Worm (Caenorhabditis elegans) whole organism, young adult: ENCODE results near the gene pbo-6.

Experiments used
- B0035.1 ChIP-seq: sonication (generic microtip); optimal IDR thresholded peaks from 2 replicates; lab custom pipeline; 2016; ENCODE audit warnings: missing genetic modification characterization, mild to moderate bottlenecking, missing compliant biosample characterization, missing genotype, missing genetic modification reagents
- F57A8.1 ChIP-seq: fragments of 200-800 bp; sonication (Bioruptor generic); optimal IDR thresholded peaks from 2 replicates; lab custom pipeline; 2018; ENCODE audit warnings: mild to moderate bottlenecking, missing genetic modification characterization, moderate library complexity, missing compliant biosample characterization
- F57C9.4 ChIP-seq: sonication (generic microtip); optimal IDR thresholded peaks from 2 replicates; lab custom pipeline; 2017; ENCODE audit warnings: mild to moderate bottlenecking, missing genetic modification characterization, missing compliant biosample characterization
- K12H6.12 ChIP-seq: fragments of 200-800 bp; sonication (Bioruptor generic); optimal IDR thresholded peaks from 2 replicates; lab custom pipeline; 2018; ENCODE audit warnings: mild to moderate bottlenecking, missing genetic modification characterization, missing compliant biosample characterization
- T26A5.8 ChIP-seq: sonication (generic microtip); optimal IDR thresholded peaks from 2 replicates; lab custom pipeline; 2016; ENCODE audit warnings: missing genetic modification characterization, missing compliant biosample characterization
- ZK185.1 ChIP-seq: sonication (generic microtip); optimal IDR thresholded peaks from 2 replicates; lab custom pipeline; 2016; ENCODE audit warnings: mild to moderate bottlenecking, missing genetic modification characterization, missing compliant biosample characterization; ENCODE audit not compliant: poor library complexity, severe bottlenecking
- ama-1 ChIP-seq, 3 experiments: fragments of 150-350 bp in 1 of 3; sonication (generic microtip) in 2 of 3; optimal IDR thresholded peaks; 2 replicates each; lab custom pipeline; 2014 to 2018; ENCODE audit warnings: missing biosample characterization in 2 of 3, missing genetic modification characterization in 2 of 3, missing genetic modification reagents in 2 of 3
- aptf-2 ChIP-seq: fragments of 200-800 bp; sonication (Bioruptor generic); conservative IDR thresholded peaks from 2 replicates; pipeline ENCODE4 v1.3.6; 2022; ENCODE audit warnings: missing genetic modification reagents, missing genetic modification characterization, missing compliant biosample characterization
- atf-7 ChIP-seq: sonication (generic microtip); optimal IDR thresholded peaks from 2 replicates; lab custom pipeline; 2017; ENCODE audit warnings: mild to moderate bottlenecking, missing genetic modification characterization, missing compliant biosample characterization
- attf-3 ChIP-seq: fragments of 200-800 bp; sonication (Bioruptor generic); conservative IDR thresholded peaks from 2 replicates; pipeline ENCODE4 v1.3.6; 2022; ENCODE audit warnings: missing genetic modification reagents, missing genetic modification characterization, missing compliant biosample characterization
- ceh-27 ChIP-seq: fragments of 200-800 bp; sonication (Bioruptor generic); optimal IDR thresholded peaks from 2 replicates; lab custom pipeline; 2018; ENCODE audit warnings: mild to moderate bottlenecking, missing genetic modification characterization, moderate library complexity, missing compliant biosample characterization
- ceh-58 ChIP-seq: fragments of 200-800 bp; sonication (Bioruptor generic); IDR thresholded peaks from 2 replicates; pipeline ENCODE4 v1.3.6; 2022; ENCODE audit warnings: missing genetic modification characterization, missing compliant biosample characterization
- ceh-91 ChIP-seq: fragments of 200-800 bp; sonication (Bioruptor generic); IDR thresholded peaks from 2 replicates; pipeline ENCODE4 v1.3.6; 2022; ENCODE audit warnings: missing genetic modification reagents, missing genetic modification characterization, missing compliant biosample characterization
- chd-7 ChIP-seq: sonication (generic microtip); optimal IDR thresholded peaks from 2 replicates; lab custom pipeline; 2016; ENCODE audit warnings: mild to moderate bottlenecking, missing genetic modification characterization, moderate library complexity, missing compliant biosample characterization
- die-1 ChIP-seq: sonication (generic microtip); optimal IDR thresholded peaks from 2 replicates; lab custom pipeline; 2016; ENCODE audit warnings: missing genotype, mild to moderate bottlenecking, missing genetic modification characterization, missing compliant biosample characterization
- dpl-1 ChIP-seq: fragments of 150-350 bp; optimal IDR thresholded peaks from 2 replicates; lab custom pipeline; 2014; ENCODE audit warnings: missing biosample characterization, missing genetic modification reagents, missing genetic modification characterization
- hlh-12 ChIP-seq: sonication (generic microtip); optimal IDR thresholded peaks from 2 replicates; lab custom pipeline; 2016; ENCODE audit warnings: missing genetic modification characterization, missing compliant biosample characterization
- hlh-26 ChIP-seq: fragments of 200-800 bp; sonication (Bioruptor generic); conservative IDR thresholded peaks from 2 replicates; pipeline ENCODE4 v1.3.6; 2022; ENCODE audit warnings: missing genetic modification reagents, missing genetic modification characterization, missing compliant biosample characterization
- let-526 ChIP-seq: fragments of 200-800 bp; sonication (Bioruptor generic); IDR thresholded peaks from 2 replicates; pipeline ENCODE4 v1.3.6; 2022; ENCODE audit warnings: missing genetic modification reagents, missing genetic modification characterization, missing compliant biosample characterization
- lin-26 ChIP-seq: fragments of 200-800 bp; sonication (Bioruptor generic); IDR thresholded peaks from 2 replicates; pipeline ENCODE4 v1.3.6; 2022; ENCODE audit warnings: missing genetic modification reagents, missing genetic modification characterization, missing compliant biosample characterization
- lin-40 ChIP-seq: sonication (generic microtip); optimal IDR thresholded peaks from 2 replicates; lab custom pipeline; 2016; ENCODE audit warnings: missing genetic modification characterization, mild to moderate bottlenecking, missing compliant biosample characterization, missing genotype, missing genetic modification reagents
- lir-1 ChIP-seq: fragments of 200-800 bp; sonication (Bioruptor generic); conservative IDR thresholded peaks from 2 replicates; pipeline ENCODE4 v1.3.6; 2022; ENCODE audit warnings: missing genetic modification reagents, missing genetic modification characterization, missing compliant biosample characterization
- lsl-1 ChIP-seq: fragments of 200-800 bp; sonication (Bioruptor generic); optimal IDR thresholded peaks from 2 replicates; lab custom pipeline; 2018; ENCODE audit warnings: mild to moderate bottlenecking, missing genetic modification characterization, moderate library complexity, missing compliant biosample characterization
- mcd-1 ChIP-seq: fragments of 200-800 bp; sonication (Bioruptor generic); IDR thresholded peaks from 2 replicates; pipeline ENCODE4 v1.3.6; 2022; ENCODE audit warnings: missing genetic modification reagents, missing genetic modification characterization, missing compliant biosample characterization
- mel-28 ChIP-seq: sonication (generic microtip); optimal IDR thresholded peaks from 2 replicates; lab custom pipeline; 2016; ENCODE audit warnings: borderline replicate concordance, mild to moderate bottlenecking, missing genetic modification characterization, missing compliant biosample characterization
- mxl-1 ChIP-seq: sonication (generic microtip); optimal IDR thresholded peaks from 2 replicates; lab custom pipeline; 2016; ENCODE audit warnings: missing genetic modification characterization, missing compliant biosample characterization
- nhr-80 ChIP-seq: sonication (generic microtip); optimal IDR thresholded peaks from 2 replicates; lab custom pipeline; 2016; ENCODE audit warnings: missing genetic modification characterization, missing compliant biosample characterization
- nhr-90 ChIP-seq: sonication (generic microtip); optimal IDR thresholded peaks from 2 replicates; lab custom pipeline; 2016; ENCODE audit warnings: missing genotype, mild to moderate bottlenecking, missing genetic modification characterization, missing compliant biosample characterization
- pha-4 ChIP-seq: fragments of 150-350 bp; sonication (generic microtip); optimal IDR thresholded peaks from 2 replicates; lab custom pipeline; 2014; ENCODE audit warnings: missing biosample characterization, missing genetic modification reagents, missing genetic modification characterization
- snpc-4 ChIP-seq, 5 experiments: fragments of 150-350 bp in 1 of 5; sonication (generic microtip) in 4 of 5; optimal IDR thresholded peaks; 2 replicates each; lab custom pipeline; 2014 to 2018; ENCODE audit warnings: missing genetic modification characterization in 5 of 5, missing biosample characterization in 3 of 5, antibody characterized with exemption in 2 of 5, mild to moderate bottlenecking in 2 of 5, missing compliant biosample characterization in 2 of 5, missing genotype in 2 of 5, moderate library complexity in 2 of 5, missing genetic modification reagents in 1 of 5
- sptf-2 ChIP-seq: fragments of 200-800 bp; sonication (Bioruptor generic); optimal IDR thresholded peaks from 2 replicates; lab custom pipeline; 2018; ENCODE audit warnings: mild to moderate bottlenecking, missing genetic modification characterization, missing compliant biosample characterization
- tbx-9 ChIP-seq: sonication (generic microtip); optimal IDR thresholded peaks from 2 replicates; lab custom pipeline; 2016; ENCODE audit warnings: borderline replicate concordance, missing genetic modification characterization, inconsistent platforms, missing compliant biosample characterization
- tlf-1 ChIP-seq: fragments of 200-800 bp; sonication (Bioruptor generic); optimal IDR thresholded peaks from 2 replicates; lab custom pipeline; 2018; ENCODE audit warnings: mild to moderate bottlenecking, missing genetic modification characterization, missing compliant biosample characterization
- unc-130 ChIP-seq: sonication (generic microtip); optimal IDR thresholded peaks from 2 replicates; lab custom pipeline; 2016; ENCODE audit warnings: missing genetic modification reagents, missing genetic modification characterization, missing compliant biosample characterization
- unc-62 ChIP-seq: fragments of 150-350 bp; optimal IDR thresholded peaks from 2 replicates; lab custom pipeline; 2014; ENCODE audit warnings: missing biosample characterization, missing genetic modification reagents, missing genetic modification characterization
- zfh-2 ChIP-seq: fragments of 200-800 bp; sonication (Bioruptor generic); conservative IDR thresholded peaks from 2 replicates; pipeline ENCODE4 v1.3.6; 2022; ENCODE audit warnings: missing genetic modification reagents, missing genetic modification characterization, missing compliant biosample characterization
- zim-3 ChIP-seq: sonication (generic microtip); optimal IDR thresholded peaks from 2 replicates; lab custom pipeline; 2017; ENCODE audit warnings: mild to moderate bottlenecking, missing genetic modification characterization, moderate library complexity, missing compliant biosample characterization
- ztf-25 ChIP-seq: fragments of 200-800 bp; sonication (Bioruptor generic); IDR thresholded peaks from 2 replicates; pipeline ENCODE4 v1.3.6; 2022; ENCODE audit warnings: missing genetic modification reagents, missing genetic modification characterization, missing compliant biosample characterization
- ztf-28 ChIP-seq: fragments of 200-800 bp; sonication (Bioruptor generic); IDR thresholded peaks from 2 replicates; pipeline ENCODE4 v1.3.6; 2022; ENCODE audit warnings: missing genetic modification reagents, missing genetic modification characterization, missing compliant biosample characterization

The pbo-6 gene

ce11 chrX:17474521-17475170 is 45.8 kb downstream of the pbo-6 start, which contains the start of gene tps-1:
tps-1 (minus strand) TSS chrX:17474534.
- TF ChIP-seq K12H6.12 (tag; lab: Kevin White, UChicago) (peak; percentile 6), lin-40 (peak; percentile 20), ceh-27 (no peak), T26A5.8 (tag; lab: Kevin White, UChicago) (no peak), mcd-1 (GFP tag; lab: Robert Waterston, UW) (no peak), tlf-1 (GFP tag; lab: Kevin White, UChicago) (no peak)

ce11 chrX:17475974-17476373 is 47.1 kb downstream of the pbo-6 start:
- TF ChIP-seq pha-4 (tag; lab: Kevin White, UChicago) (no peak), nhr-80 (tag; lab: Kevin White, UChicago) (peak; percentile 60)

- TF ChIP-seq ztf-25 (GFP tag; lab: Robert Waterston, UW) (no peak), tbx-9 (tag; lab: Kevin White, UChicago) (no peak), sptf-2 (GFP tag; lab: Kevin White, UChicago) (no peak), mxl-1 (tag; lab: Kevin White, UChicago) (no peak), F57A8.1 (GFP tag; lab: Kevin White, UChicago) (no peak)
- TF ChIP-seq, all 124 proteins: peak for 0
These were observed 49.8 kb downstream of the pbo-6 start for ce11 chrX:17478677-17479076.

- no peak for TF ChIP-seq unc-130 (GFP tag; lab: Kevin White, UChicago)
- no peak for TF ChIP-seq pha-4 (tag; lab: Kevin White, UChicago)
- no peak for TF ChIP-seq unc-62
- no peak for TF ChIP-seq ztf-28 (GFP tag; lab: Robert Waterston, UW)
- TF ChIP-seq ceh-91 = no peak
- no peak for TF ChIP-seq tbx-9 (tag; lab: Kevin White, UChicago)
- TF ChIP-seq sptf-2 (GFP tag; lab: Kevin White, UChicago) = no peak
- TF ChIP-seq zim-3 (tag; lab: Kevin White, UChicago) = peak; percentile 30
- no peak for TF ChIP-seq attf-3
- no peak for TF ChIP-seq hlh-26
- no peak for TF ChIP-seq dpl-1 (GFP tag; lab: Kevin White, UChicago)
- TF ChIP-seq B0035.1 (tag; lab: Kevin White, UChicago) = peak; percentile 66
- TF ChIP-seq F57C9.4 = no peak
- TF ChIP-seq ZK185.1 = peak; percentile 1
- peak; percentile 32; the same call in 1 of the 2 replicates for TF ChIP-seq let-526 (GFP tag; lab: Robert Waterston, UW)
- peak; percentile 91 for TF ChIP-seq chd-7 (tag; lab: Kevin White, UChicago)
- TF ChIP-seq aptf-2 = 0 out of 2 replicates have a peak, but pooled peaks have one; percentile 21
- TF ChIP-seq mel-28 (tag; lab: Kevin White, UChicago) = no peak
- TF ChIP-seq lsl-1 = no peak
- TF ChIP-seq lin-26 = peak; percentile 80; the same call in 1 of the 2 replicates
- TF ChIP-seq hlh-12 (tag; lab: Kevin White, UChicago) = no peak
- no peak for TF ChIP-seq lir-1 (GFP tag; lab: Robert Waterston, UW)
- peak; percentile 68 for TF ChIP-seq ama-1 (optimal IDR thresholded peaks at IDR 0.05; lab: Kevin White, UChicago)
- TF ChIP-seq ama-1 (GFP tag; optimal IDR thresholded peaks at IDR 0.05; lab: Kevin White, UChicago) = no peak
- peak; percentile 50 for TF ChIP-seq nhr-90 (tag; lab: Kevin White, UChicago)
- peak; percentile 24 for TF ChIP-seq snpc-4 (GFP tag; optimal IDR thresholded peaks at IDR 0.05; lab: Kevin White, UChicago)
- TF ChIP-seq snpc-4 (tag; optimal IDR thresholded peaks at IDR 0.05; lab: Kevin White, UChicago) = peak in 3 of 4 experiments; percentile 23 to 49 (median 49)
- TF ChIP-seq atf-7 (tag; lab: Kevin White, UChicago) = peak; percentile 89
- TF ChIP-seq ceh-58 (GFP tag; lab: Robert Waterston, UW) = no peak
- peak; percentile 61 for TF ChIP-seq die-1 (tag; lab: Kevin White, UChicago)
- TF ChIP-seq zfh-2 (GFP tag; lab: Robert Waterston, UW) = peak; percentile 100
These were observed 51.1 kb downstream of the pbo-6 start for ce11 chrX:17479694-17480574.
